Worm (Caenorhabditis elegans) whole organism, L3 larva: ENCODE results near the gene Y51B9A.9.

ENCODE experiments used
- R02D3.7 ChIP-seq: fragments of 150-350 bp; optimal IDR thresholded peaks from 2 replicates; lab custom pipeline; 2014; ENCODE audit warnings: missing biosample characterization, missing genetic modification characterization
- fos-1 ChIP-seq: fragments of 150-350 bp; optimal IDR thresholded peaks from 2 replicates; lab custom pipeline; 2014; ENCODE audit warnings: missing biosample characterization, missing genetic modification characterization
- lin-15B ChIP-seq: fragments of 150-350 bp; optimal IDR thresholded peaks from 2 replicates; lab custom pipeline; 2014; ENCODE audit warnings: missing biosample characterization, missing genetic modification characterization
- pha-4 ChIP-seq: fragments of 150-350 bp; optimal IDR thresholded peaks from 2 replicates; lab custom pipeline; 2014; ENCODE audit warnings: missing biosample characterization, missing genetic modification reagents, missing genetic modification characterization
- snpc-4 ChIP-seq: fragments of 150-350 bp; optimal IDR thresholded peaks from 2 replicates; lab custom pipeline; 2014; ENCODE audit warnings: missing biosample characterization, missing genetic modification characterization
- tbx-2 ChIP-seq: sonication (generic microtip); optimal IDR thresholded peaks from 2 replicates; lab custom pipeline; 2016; ENCODE audit warnings: mild to moderate bottlenecking, missing genetic modification characterization, missing compliant biosample characterization

DNA sequence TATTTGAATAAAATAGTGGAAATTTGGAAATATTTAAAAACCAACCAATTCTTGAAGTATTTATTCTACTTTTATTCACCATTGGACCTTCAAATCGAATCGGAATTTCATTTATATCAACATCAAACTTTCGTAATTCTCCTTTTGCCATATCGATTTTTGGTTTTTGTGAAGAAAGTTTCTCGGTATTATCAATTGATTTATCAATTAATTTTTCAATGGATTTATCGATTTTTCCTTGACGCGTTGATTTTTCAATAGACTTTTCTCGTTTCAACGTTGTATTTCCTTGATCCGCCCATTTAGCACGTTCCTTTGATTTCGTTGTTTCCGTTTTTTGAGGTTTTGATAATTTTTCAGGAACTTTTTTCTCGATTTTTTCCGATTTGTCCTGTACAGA, 28.0 kb downstream of the Y51B9A.9 start:
- TF ChIP-seq fos-1 (no peak), R02D3.7 (tag; lab: Kevin White, UChicago) (no peak), pha-4 (no peak), snpc-4 (tag; lab: Kevin White, UChicago) (no peak), lin-15B (no peak), tbx-2 (tag; lab: Kevin White, UChicago) (no peak)
